Worm (Caenorhabditis elegans) whole organism, L2 larva: ENCODE results near the gene F14F8.14.

Experiments used
- F13H6.1 ChIP-seq: sonication (generic microtip); optimal IDR thresholded peaks from 2 replicates; lab custom pipeline; 2016; ENCODE audit warnings: missing genetic modification characterization, missing compliant biosample characterization
- R02D3.7 ChIP-seq: fragments of 150-350 bp; optimal IDR thresholded peaks from 2 replicates; lab custom pipeline; 2014; ENCODE audit warnings: missing biosample characterization, missing genetic modification characterization
- alr-1 ChIP-seq: fragments of 150-350 bp; optimal IDR thresholded peaks from 2 replicates; lab custom pipeline; 2014; ENCODE audit warnings: missing biosample characterization, missing genetic modification characterization
- blmp-1 ChIP-seq: sonication (generic microtip); optimal IDR thresholded peaks from 2 replicates; lab custom pipeline; 2017; ENCODE audit warnings: missing genetic modification characterization, mild to moderate bottlenecking, missing compliant biosample characterization, antibody characterized with exemption, moderate library complexity; ENCODE audit not compliant: insufficient read depth
- ceh-82 ChIP-seq: fragments of 150-350 bp; optimal IDR thresholded peaks from 2 replicates; lab custom pipeline; 2014; ENCODE audit warnings: missing biosample characterization, missing genetic modification characterization
- crh-2 ChIP-seq: sonication (generic microtip); optimal IDR thresholded peaks from 2 replicates; lab custom pipeline; 2017; ENCODE audit warnings: missing biosample characterization, missing genetic modification characterization
- egl-27 ChIP-seq: sonication (generic microtip); optimal IDR thresholded peaks from 3 replicates; lab custom pipeline; 2017; ENCODE audit warnings: missing biosample characterization, missing genetic modification reagents, missing genetic modification characterization
- fos-1 ChIP-seq: fragments of 150-350 bp; optimal IDR thresholded peaks from 2 replicates; lab custom pipeline; 2014; ENCODE audit warnings: missing biosample characterization, missing genetic modification characterization
- gmeb-1 ChIP-seq: fragments of 150-350 bp; optimal IDR thresholded peaks from 2 replicates; lab custom pipeline; 2014; ENCODE audit warnings: missing biosample characterization, missing genetic modification characterization
- lin-11 ChIP-seq: fragments of 150-350 bp; sonication (generic microtip); optimal IDR thresholded peaks from 2 replicates; lab custom pipeline; 2014; ENCODE audit warnings: missing biosample characterization, missing genetic modification characterization, inconsistent platforms, mixed read lengths
- lin-39 ChIP-seq: fragments of 150-350 bp; optimal IDR thresholded peaks from 2 replicates; lab custom pipeline; 2014; ENCODE audit warnings: missing biosample characterization, missing genetic modification reagents, missing genetic modification characterization
- lsy-2 ChIP-seq, 2 experiments: fragments of 150-350 bp in 1 of 2; sonication (generic microtip) in 1 of 2; optimal IDR thresholded peaks; 2 replicates each; lab custom pipeline; 2014 to 2017; ENCODE audit warnings: missing biosample characterization in 2 of 2, missing genetic modification characterization in 2 of 2
- mbf-1 ChIP-seq: sonication (generic microtip); optimal IDR thresholded peaks from 2 replicates; lab custom pipeline; 2017; ENCODE audit warnings: missing biosample characterization, missing genetic modification characterization
- mdl-1 ChIP-seq, 2 experiments: fragments of 150-350 bp in 1 of 2; sonication (generic microtip) in 1 of 2; optimal IDR thresholded peaks; 2 replicates each; lab custom pipeline; 2017; ENCODE audit warnings: missing biosample characterization in 2 of 2, missing genetic modification characterization in 2 of 2
- nhr-10 ChIP-seq: sonication (generic microtip); optimal IDR thresholded peaks from 2 replicates; lab custom pipeline; 2017; ENCODE audit warnings: missing biosample characterization, missing genetic modification characterization
- nhr-11 ChIP-seq: fragments of 150-350 bp; optimal IDR thresholded peaks from 2 replicates; lab custom pipeline; 2014; ENCODE audit warnings: missing biosample characterization, missing genetic modification characterization
- nhr-12 ChIP-seq: fragments of 150-350 bp; optimal IDR thresholded peaks from 2 replicates; lab custom pipeline; 2014; ENCODE audit warnings: missing biosample characterization, missing genetic modification characterization
- nhr-21 ChIP-seq: fragments of 150-350 bp; optimal IDR thresholded peaks from 2 replicates; lab custom pipeline; 2014; ENCODE audit warnings: missing biosample characterization, missing genetic modification characterization
- nhr-237 ChIP-seq: fragments of 150-350 bp; optimal IDR thresholded peaks from 2 replicates; lab custom pipeline; 2014; ENCODE audit warnings: missing biosample characterization, missing genetic modification characterization
- nhr-25 ChIP-seq: fragments of 150-350 bp; sonication (generic microtip); optimal IDR thresholded peaks from 3 replicates; lab custom pipeline; 2014; ENCODE audit warnings: missing biosample characterization, missing genetic modification characterization
- nhr-6 ChIP-seq: fragments of 150-350 bp; optimal IDR thresholded peaks from 2 replicates; lab custom pipeline; 2014; ENCODE audit warnings: missing biosample characterization, missing genetic modification characterization
- peb-1 ChIP-seq: fragments of 150-350 bp; optimal IDR thresholded peaks from 2 replicates; lab custom pipeline; 2014; ENCODE audit warnings: missing biosample characterization, missing genetic modification characterization
- sem-4 ChIP-seq: fragments of 150-350 bp; optimal IDR thresholded peaks from 2 replicates; lab custom pipeline; 2014; ENCODE audit warnings: missing biosample characterization, missing genetic modification reagents, missing genetic modification characterization
- skn-1 ChIP-seq: sonication (generic microtip); optimal IDR thresholded peaks from 2 replicates; lab custom pipeline; 2017; ENCODE audit warnings: missing biosample characterization, missing genetic modification characterization
- sma-3 ChIP-seq: sonication (generic microtip); optimal IDR thresholded peaks from 2 replicates; lab custom pipeline; 2016; ENCODE audit warnings: missing genetic modification reagents, missing genetic modification characterization, missing compliant biosample characterization
- sma-9 ChIP-seq, 2 experiments: fragments of 150-350 bp in 1 of 2; sonication (generic microtip) in 1 of 2; optimal IDR thresholded peaks; 2 replicates each; lab custom pipeline; 2014 to 2016; ENCODE audit warnings: missing genetic modification characterization in 2 of 2, mild to moderate bottlenecking in 1 of 2, missing biosample characterization in 1 of 2, missing compliant biosample characterization in 1 of 2, missing genetic modification reagents in 1 of 2, moderate library complexity in 1 of 2
- snpc-4 ChIP-seq: fragments of 150-350 bp; optimal IDR thresholded peaks from 2 replicates; lab custom pipeline; 2014; ENCODE audit warnings: missing biosample characterization, missing genetic modification characterization
- unc-39 ChIP-seq: fragments of 150-350 bp; optimal IDR thresholded peaks from 2 replicates; lab custom pipeline; 2014; ENCODE audit warnings: missing biosample characterization, missing genetic modification characterization
- unc-55 ChIP-seq: fragments of 150-350 bp; sonication (generic microtip); optimal IDR thresholded peaks from 3 replicates; lab custom pipeline; 2014; ENCODE audit warnings: missing biosample characterization, missing genetic modification reagents, missing genetic modification characterization
- unc-62 ChIP-seq: fragments of 150-350 bp; optimal IDR thresholded peaks from 2 replicates; lab custom pipeline; 2014; ENCODE audit warnings: missing biosample characterization, missing genetic modification reagents, missing genetic modification characterization
- zag-1 ChIP-seq: fragments of 150-350 bp; optimal IDR thresholded peaks from 2 replicates; lab custom pipeline; 2014; ENCODE audit warnings: missing biosample characterization, missing genetic modification characterization
- ztf-1 ChIP-seq: fragments of 200-800 bp; sonication (Bioruptor generic); conservative IDR thresholded peaks from 2 replicates; pipeline ENCODE4 v1.3.6; 2022; ENCODE audit warnings: missing genetic modification characterization, missing compliant biosample characterization
- ztf-11 ChIP-seq: sonication (generic microtip); optimal IDR thresholded peaks from 2 replicates; lab custom pipeline; 2017; ENCODE audit warnings: missing biosample characterization, missing genetic modification characterization
- ztf-4 ChIP-seq: fragments of 150-350 bp; optimal IDR thresholded peaks from 2 replicates; lab custom pipeline; 2014; ENCODE audit warnings: missing biosample characterization, missing genetic modification characterization

F14F8.14 gene

DNA sequence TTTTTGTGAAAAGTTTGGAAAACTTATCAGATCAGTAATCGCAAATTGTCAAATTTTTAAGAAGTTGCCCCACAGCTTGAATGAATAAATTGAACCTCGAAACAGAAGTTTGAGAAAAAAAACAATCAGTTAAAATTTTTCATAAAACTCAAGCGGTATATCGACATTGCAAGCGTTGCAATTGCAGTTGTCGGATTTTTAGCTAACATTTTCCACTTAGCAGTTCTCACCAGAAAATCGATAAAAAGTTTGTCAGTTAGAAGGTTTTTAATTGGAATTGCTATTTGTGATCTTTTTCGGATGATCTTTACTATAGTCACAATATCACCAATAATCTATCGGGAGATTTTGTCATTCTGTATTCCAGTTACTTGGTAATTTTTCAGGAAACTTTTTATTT lies 19.2 kb upstream of the F14F8.14 start, which contains the start of gene srw-43:
Gene srw-43 (plus strand): TSS at position 301 of the 400 bp plus-strand sequence.
- TF ChIP-seq skn-1 (tag; lab: Kevin White, UChicago) (no peak), nhr-11 (tag; lab: Kevin White, UChicago) (no peak), sem-4 (tag; lab: Kevin White, UChicago) (no peak)

DNA sequence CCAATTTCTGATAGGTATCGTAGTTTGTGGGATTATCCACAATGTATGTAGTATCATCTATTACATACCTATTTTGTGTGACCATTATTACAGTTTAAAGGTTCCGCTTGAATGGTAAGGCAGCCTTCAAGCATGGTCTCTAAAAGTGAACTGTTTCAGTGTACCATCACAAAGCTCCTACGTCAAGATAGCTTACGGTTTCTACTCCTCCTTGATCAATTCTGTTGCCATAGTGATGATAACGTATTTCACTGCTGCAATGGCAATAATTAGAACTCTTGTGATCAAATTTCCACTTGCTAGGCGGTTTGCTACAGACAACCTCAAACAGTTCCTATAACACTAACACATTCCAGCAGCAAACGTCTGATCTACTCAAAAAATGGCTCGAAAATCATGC lies 16.8 kb upstream of the F14F8.14 start:
- TF ChIP-seq mbf-1 (tag; lab: Kevin White, UChicago) (no peak), peb-1 (tag; lab: Kevin White, UChicago) (no peak), nhr-6 (tag; lab: Kevin White, UChicago) (no peak), ztf-4 (tag; lab: Kevin White, UChicago) (no peak), unc-62 (GFP tag; lab: Kevin White, UChicago) (no peak), nhr-10 (tag; lab: Kevin White, UChicago) (no peak), alr-1 (tag; lab: Kevin White, UChicago) (no peak)

DNA sequence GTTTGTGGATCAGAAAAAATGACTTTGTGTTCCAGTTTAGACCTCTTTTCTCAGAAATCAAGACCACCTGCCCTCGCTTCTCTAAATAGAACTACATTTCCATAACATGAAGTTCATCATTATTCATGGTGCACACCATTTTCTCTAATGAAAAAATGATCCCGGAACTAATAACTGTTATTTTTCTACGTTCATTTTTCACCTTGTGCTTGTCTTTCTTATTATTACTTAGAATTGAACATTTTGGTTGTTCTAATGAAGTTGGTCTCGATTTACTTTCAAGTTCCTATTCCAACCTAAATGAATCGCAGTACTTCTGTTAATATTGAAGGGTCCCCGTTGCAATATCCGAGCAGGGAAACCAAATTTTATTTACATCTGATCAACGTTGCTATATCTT lies 16.3 kb upstream of the F14F8.14 start, which contains the start of gene srw-36:
Gene srw-36 (plus strand): TSS at position 301 of the 400 bp plus-strand sequence.
- TF ChIP-seq ceh-82 (tag; lab: Kevin White, UChicago): no peak
- TF ChIP-seq gmeb-1 (tag; lab: Kevin White, UChicago): no peak
- TF ChIP-seq ztf-11 (tag; lab: Kevin White, UChicago): no peak
- no peak for TF ChIP-seq lin-39
- TF ChIP-seq lsy-2 (tag; optimal IDR thresholded peaks at IDR 0.05; lab: Kevin White, UChicago): no peak
- TF ChIP-seq nhr-6 (tag; lab: Kevin White, UChicago): no peak
- TF ChIP-seq unc-62 (GFP tag; lab: Kevin White, UChicago): no peak
- TF ChIP-seq snpc-4 (tag; lab: Kevin White, UChicago): no peak
- TF ChIP-seq R02D3.7: no peak
- no peak for TF ChIP-seq sma-3
- TF ChIP-seq lin-11 (tag; lab: Kevin White, UChicago): no peak
- no peak for TF ChIP-seq mdl-1 (tag; optimal IDR thresholded peaks at IDR 0.05; lab: Kevin White, UChicago)
- no peak for TF ChIP-seq ztf-4 (tag; lab: Kevin White, UChicago)
- TF ChIP-seq F13H6.1: no peak
- TF ChIP-seq, all 48 proteins: peak for 0

DNA sequence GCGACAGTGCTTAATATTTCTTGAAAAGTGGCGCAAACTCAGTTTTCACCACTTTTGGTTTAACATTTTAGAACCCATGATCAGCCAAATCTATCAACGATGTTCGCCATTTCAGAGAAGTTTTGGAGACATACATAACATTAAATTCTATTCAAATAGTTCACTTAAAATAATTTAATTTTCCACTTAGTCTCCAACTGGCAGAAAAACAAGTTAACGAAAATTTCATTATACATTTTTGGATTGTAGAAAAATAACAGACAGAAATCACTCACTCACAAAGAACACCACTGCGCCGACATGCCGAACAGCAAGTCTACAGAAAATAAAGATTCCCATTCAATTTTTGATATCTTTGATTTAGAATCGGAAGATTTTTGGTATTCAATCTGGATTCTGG lies 13.4 kb upstream of the F14F8.14 start, which contains the start of gene srw-44:
Gene srw-44 (plus strand): TSS at position 301 of the 400 bp plus-strand sequence.
- TF ChIP-seq ztf-1 (GFP tag; lab: Robert Waterston, UW): no peak
- no peak for TF ChIP-seq lin-39
- no peak for TF ChIP-seq lsy-2 (tag; optimal IDR thresholded peaks at IDR 0.05; lab: Kevin White, UChicago)
- no peak for TF ChIP-seq unc-55
- no peak for TF ChIP-seq nhr-6 (tag; lab: Kevin White, UChicago)
- TF ChIP-seq fos-1 (tag; lab: Kevin White, UChicago): no peak
- no peak for TF ChIP-seq nhr-25
- no peak for TF ChIP-seq blmp-1 (tag; lab: Kevin White, UChicago)
- TF ChIP-seq nhr-12 (tag; lab: Kevin White, UChicago): no peak
- TF ChIP-seq, all 48 proteins: peak for 0

DNA sequence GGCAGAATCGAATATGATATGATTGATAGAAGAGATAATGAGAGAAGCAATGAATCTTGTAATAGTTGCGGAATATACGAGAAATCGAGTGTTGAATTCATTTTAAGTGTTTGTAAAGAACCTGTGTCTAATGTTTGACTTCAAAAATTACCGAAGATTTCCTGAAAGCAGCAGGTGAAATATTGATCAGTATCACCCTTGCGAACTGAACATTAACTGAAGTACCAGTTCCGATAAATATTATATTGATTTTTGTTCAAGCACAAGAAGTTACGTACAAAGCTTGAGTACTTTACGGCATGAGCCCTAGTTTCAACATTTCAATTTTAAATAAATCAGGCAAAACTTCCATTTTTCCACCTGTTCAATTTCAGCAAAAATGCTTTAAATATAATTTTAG lies 12.7 kb upstream of the F14F8.14 start, which contains the start of gene srz-103:
Gene srz-103 (minus strand): TSS at position 101 of the 400 bp plus-strand sequence.
- no peak for TF ChIP-seq nhr-237 (tag; lab: Kevin White, UChicago)
- no peak for TF ChIP-seq unc-39 (tag; lab: Kevin White, UChicago)
- TF ChIP-seq peb-1 (tag; lab: Kevin White, UChicago): no peak
- no peak for TF ChIP-seq ztf-11 (tag; lab: Kevin White, UChicago)
- TF ChIP-seq sma-9 (GFP tag; optimal IDR thresholded peaks at IDR 0.05; lab: Kevin White, UChicago): no peak
- TF ChIP-seq sma-9 (tag; optimal IDR thresholded peaks at IDR 0.05; lab: Kevin White, UChicago): no peak
- TF ChIP-seq nhr-11 (tag; lab: Kevin White, UChicago): no peak
- TF ChIP-seq gmeb-1 (tag; lab: Kevin White, UChicago): no peak
- TF ChIP-seq crh-2 (tag; lab: Kevin White, UChicago): no peak
- no peak for TF ChIP-seq fos-1 (tag; lab: Kevin White, UChicago)
- no peak for TF ChIP-seq ztf-1 (GFP tag; lab: Robert Waterston, UW)
- TF ChIP-seq lsy-2 (tag; optimal IDR thresholded peaks at IDR 0.05; lab: Kevin White, UChicago): no peak
- TF ChIP-seq R02D3.7: no peak
- no peak for TF ChIP-seq nhr-21
- no peak for TF ChIP-seq mdl-1 (tag; optimal IDR thresholded peaks at IDR 0.05; lab: Kevin White, UChicago)
- TF ChIP-seq zag-1 (tag; lab: Kevin White, UChicago): no peak
- TF ChIP-seq egl-27 (tag; lab: Kevin White, UChicago): no peak
- no peak for TF ChIP-seq ztf-4 (tag; lab: Kevin White, UChicago)
- TF ChIP-seq unc-62 (GFP tag; lab: Kevin White, UChicago): no peak
- no peak for TF ChIP-seq alr-1 (tag; lab: Kevin White, UChicago)
- no peak for TF ChIP-seq nhr-12 (tag; lab: Kevin White, UChicago)
- TF ChIP-seq, all 48 proteins: peak for 0
